Fruit fly (Drosophila melanogaster) whole organism, embryonic: ENCODE data around the gene CG5793.

ENCODE experiments used
- Aef1 ChIP-seq: fragments of 200-800 bp; sonication (Bioruptor generic); IDR thresholded peaks from 3 replicates; pipeline ENCODE4 v1.3.6; 2022; ENCODE audit warnings: missing biosample characterization, missing genetic modification characterization
- CG12391 ChIP-seq: fragments of 200-800 bp; sonication (Bioruptor generic); optimal IDR thresholded peaks from 3 replicates; lab custom pipeline; 2018; ENCODE audit warnings: missing biosample characterization, mild to moderate bottlenecking, missing genetic modification characterization, moderate library complexity
- CG12659 ChIP-seq: fragments of 200-800 bp; sonication (Bioruptor generic); optimal IDR thresholded peaks from 3 replicates; lab custom pipeline; 2017; ENCODE audit warnings: mild to moderate bottlenecking, missing biosample characterization, missing genetic modification reagents, missing genetic modification characterization
- CG12744 ChIP-seq: fragments of 200-800 bp; sonication (Bioruptor generic); optimal IDR thresholded peaks from 2 replicates; lab custom pipeline; 2016; ENCODE audit warnings: missing biosample characterization, missing genetic modification characterization
- CG14441 ChIP-seq: fragments of 200-800 bp; sonication (Bioruptor generic); IDR thresholded peaks from 2 replicates; pipeline ENCODE4 v1.3.6; 2022; ENCODE audit warnings: missing biosample characterization, missing genetic modification characterization
- CG14667 ChIP-seq: fragments of 200-800 bp; sonication (Bioruptor generic); IDR thresholded peaks from 2 replicates; pipeline ENCODE4 v1.3.6; 2022; ENCODE audit warnings: missing biosample characterization, missing genetic modification characterization
- CG14710 ChIP-seq: fragments of 200-800 bp; sonication (Bioruptor generic); optimal IDR thresholded peaks from 3 replicates; lab custom pipeline; 2019; ENCODE audit warnings: missing biosample characterization, mild to moderate bottlenecking, missing genetic modification characterization, moderate library complexity
- CG15011 ChIP-seq: fragments of 200-800 bp; sonication (Bioruptor generic); optimal IDR thresholded peaks from 3 replicates; lab custom pipeline; 2018; ENCODE audit warnings: missing biosample characterization, mild to moderate bottlenecking, missing genetic modification characterization
- CG17361 ChIP-seq: fragments of 200-800 bp; sonication (Bioruptor generic); IDR thresholded peaks from 3 replicates; pipeline ENCODE4 v1.3.6; 2022; ENCODE audit warnings: missing biosample characterization, missing genetic modification characterization
- CG17612 ChIP-seq: fragments of 200-800 bp; sonication (Bioruptor generic); IDR thresholded peaks from 2 replicates; pipeline ENCODE4 v1.3.6; 2022; ENCODE audit warnings: missing biosample characterization, missing genetic modification characterization
- CG18262 ChIP-seq: fragments of 200-800 bp; optimal IDR thresholded peaks from 3 replicates; lab custom pipeline; 2019; ENCODE audit warnings: missing biosample characterization, mild to moderate bottlenecking, missing genetic modification characterization, moderate library complexity
- CG2199 ChIP-seq: fragments of 200-800 bp; sonication (Bioruptor generic); IDR thresholded peaks from 3 replicates; pipeline ENCODE4 v1.3.6; 2022; ENCODE audit warnings: missing biosample characterization, missing genetic modification characterization
- CG2889 ChIP-seq: fragments of 200-800 bp; sonication (Bioruptor generic); IDR thresholded peaks from 3 replicates; pipeline ENCODE4 v1.3.6; 2022; ENCODE audit warnings: missing biosample characterization, missing genetic modification characterization
- CG32767 ChIP-seq: fragments of 200-800 bp; sonication (Bioruptor generic); IDR thresholded peaks from 2 replicates; pipeline ENCODE4 v1.3.6; 2022; ENCODE audit warnings: missing biosample characterization, missing genetic modification characterization
- CG34376 ChIP-seq: fragments of 200-800 bp; sonication (Bioruptor generic); optimal IDR thresholded peaks from 2 replicates; lab custom pipeline; 2018; ENCODE audit warnings: missing biosample characterization, mild to moderate bottlenecking, missing genetic modification characterization
- CG34422 ChIP-seq: fragments of 200-800 bp; sonication (Bioruptor generic); IDR thresholded peaks from 3 replicates; pipeline ENCODE4 v1.3.6; 2022; ENCODE audit warnings: missing biosample characterization, missing genetic modification characterization
- CG3838 ChIP-seq: fragments of 200-800 bp; sonication (Bioruptor generic); optimal IDR thresholded peaks from 3 replicates; lab custom pipeline; 2016; ENCODE audit warnings: missing biosample characterization, missing genetic modification characterization
- CG4424 ChIP-seq: fragments of 200-800 bp; sonication (Bioruptor generic); optimal IDR thresholded peaks from 3 replicates; lab custom pipeline; 2016; ENCODE audit warnings: missing biosample characterization, missing genetic modification characterization
- CG4820 ChIP-seq: fragments of 200-800 bp; sonication (Bioruptor generic); optimal IDR thresholded peaks from 3 replicates; lab custom pipeline; 2016; ENCODE audit warnings: missing biosample characterization, missing genetic modification characterization
- CG4854 ChIP-seq: fragments of 200-800 bp; sonication (Bioruptor generic); optimal IDR thresholded peaks from 2 replicates; lab custom pipeline; 2016; ENCODE audit warnings: missing biosample characterization, missing genetic modification characterization, inconsistent platforms
- CG6272 ChIP-seq: fragments of 200-800 bp; sonication (Bioruptor generic); IDR thresholded peaks from 2 replicates; pipeline ENCODE4 v1.3.6; 2022; ENCODE audit warnings: missing biosample characterization, missing genetic modification characterization
- CG8388 ChIP-seq: fragments of 200-800 bp; sonication (Bioruptor generic); optimal IDR thresholded peaks from 2 replicates; lab custom pipeline; 2019; ENCODE audit warnings: missing biosample characterization, mild to moderate bottlenecking, missing genetic modification characterization, moderate library complexity
- Dip3 ChIP-seq: fragments of 200-800 bp; sonication (Bioruptor generic); optimal IDR thresholded peaks from 3 replicates; lab custom pipeline; 2016; ENCODE audit warnings: missing biosample characterization, missing genetic modification characterization
- Dp ChIP-seq: fragments of 200-800 bp; sonication (Bioruptor generic); optimal IDR thresholded peaks from 2 replicates; lab custom pipeline; 2018; ENCODE audit warnings: missing biosample characterization, mild to moderate bottlenecking, missing genetic modification characterization, moderate library complexity
- Elba2 ChIP-seq: fragments of 200-800 bp; sonication (Bioruptor generic); optimal IDR thresholded peaks from 3 replicates; lab custom pipeline; 2016; ENCODE audit warnings: missing biosample characterization, missing genetic modification characterization
- Gug ChIP-seq: fragments of 200-800 bp; sonication (Bioruptor generic); IDR thresholded peaks from 4 replicates; pipeline ENCODE4 v1.3.6; 2022; ENCODE audit warnings: missing biosample characterization, missing genetic modification characterization
- Hr3 ChIP-seq: fragments of 200-800 bp; sonication (Bioruptor generic); optimal IDR thresholded peaks from 3 replicates; lab custom pipeline; 2016; ENCODE audit warnings: missing biosample characterization, missing genetic modification characterization
- Mad ChIP-seq: fragments of 200-800 bp; sonication (Bioruptor generic); optimal IDR thresholded peaks from 2 replicates; lab custom pipeline; 2016; ENCODE audit warnings: missing biosample characterization, missing genetic modification characterization
- NC2α ChIP-seq: fragments of 200-800 bp; sonication (Bioruptor generic); optimal IDR thresholded peaks from 2 replicates; lab custom pipeline; 2016; ENCODE audit warnings: missing biosample characterization, missing genetic modification characterization
- NK7.1 ChIP-seq: fragments of 200-800 bp; sonication (Bioruptor generic); optimal IDR thresholded peaks from 3 replicates; lab custom pipeline; 2016; ENCODE audit warnings: missing biosample characterization, missing genetic modification characterization
- Nf-YB ChIP-seq: fragments of 200-800 bp; sonication (Bioruptor generic); optimal IDR thresholded peaks from 3 replicates; lab custom pipeline; 2019; ENCODE audit warnings: missing biosample characterization, mild to moderate bottlenecking, missing genetic modification characterization, moderate library complexity
- NfI ChIP-seq: fragments of 200-800 bp; sonication (Bioruptor generic); optimal IDR thresholded peaks from 3 replicates; lab custom pipeline; 2018; ENCODE audit warnings: missing biosample characterization, mild to moderate bottlenecking, missing genetic modification characterization, moderate library complexity
- Ptx1 ChIP-seq: fragments of 200-800 bp; sonication (Bioruptor generic); IDR thresholded peaks from 2 replicates; pipeline ENCODE4 v1.3.6; 2022; ENCODE audit warnings: missing biosample characterization, missing genetic modification characterization
- Rfx ChIP-seq: fragments of 200-800 bp; sonication (Bioruptor generic); IDR thresholded peaks from 2 replicates; pipeline ENCODE4 v1.3.6; 2022; ENCODE audit warnings: missing biosample characterization, missing genetic modification characterization
- Sin3A ChIP-seq: fragments of >200 bp; optimal IDR thresholded peaks from 2 replicates; lab custom pipeline; 2018
- Taf1 ChIP-seq: fragments of 200-800 bp; sonication (Bioruptor generic); IDR thresholded peaks from 2 replicates; pipeline ENCODE4 v1.3.6; 2022; ENCODE audit warnings: missing biosample characterization, missing genetic modification characterization
- Usf ChIP-seq: fragments of 200-800 bp; sonication (Bioruptor generic); optimal IDR thresholded peaks from 2 replicates; lab custom pipeline; 2017; ENCODE audit warnings: missing genotype, missing biosample characterization, missing genetic modification characterization
- ap ChIP-seq: fragments of 200-800 bp; sonication (Bioruptor generic); IDR thresholded peaks from 2 replicates; pipeline ENCODE4 v1.3.6; 2022; ENCODE audit warnings: missing biosample characterization, missing genetic modification characterization
- bab2 ChIP-seq: fragments of 200-800 bp; sonication (Bioruptor generic); optimal IDR thresholded peaks from 2 replicates; lab custom pipeline; 2016; ENCODE audit warnings: missing biosample characterization, missing genetic modification characterization
- bbx ChIP-seq: fragments of 200-800 bp; sonication (Bioruptor generic); IDR thresholded peaks from 2 replicates; pipeline ENCODE4 v1.3.6; 2022; ENCODE audit warnings: missing biosample characterization, missing genetic modification characterization; ENCODE audit not compliant: partially characterized antibody
- fru ChIP-seq: fragments of >200 bp; optimal IDR thresholded peaks from 2 replicates; lab custom pipeline; 2017
- ham ChIP-seq: fragments of 200-800 bp; sonication (Bioruptor generic); IDR thresholded peaks from 2 replicates; pipeline ENCODE4 v1.3.6; 2022; ENCODE audit warnings: missing biosample characterization, missing genetic modification characterization
- hbn ChIP-seq: fragments of 200-800 bp; sonication (Bioruptor generic); IDR thresholded peaks from 2 replicates; pipeline ENCODE4 v1.3.6; 2022; ENCODE audit warnings: missing biosample characterization, missing genetic modification characterization; ENCODE audit not compliant: partially characterized antibody
- lov ChIP-seq, 2 experiments: fragments of 200-800 bp in 1 of 2; fragments of >200 bp in 1 of 2; sonication (Bioruptor generic) in 1 of 2; IDR thresholded peaks in 1 of 2; optimal IDR thresholded peaks in 1 of 2; 2 replicates in 1 of 2; 3 replicates in 1 of 2; pipeline versions ENCODE4 v1.3.6 to Lab custom; 2017 to 2022; ENCODE audit warnings: missing biosample characterization in 1 of 2, missing genetic modification characterization in 1 of 2
- sd ChIP-seq: fragments of 200-800 bp; sonication (Bioruptor generic); optimal IDR thresholded peaks from 3 replicates; lab custom pipeline; 2018; ENCODE audit warnings: missing biosample characterization, mild to moderate bottlenecking, missing genetic modification characterization, moderate library complexity
- sens ChIP-seq: fragments of 200-800 bp; sonication (Bioruptor generic); peaks from one replicate; lab custom pipeline; 2016; ENCODE audit warnings: missing biosample characterization, missing genetic modification characterization
- sisA ChIP-seq: fragments of 200-800 bp; sonication (Bioruptor generic); IDR thresholded peaks from 2 replicates; pipeline ENCODE4 v1.3.6; 2022; ENCODE audit warnings: missing biosample characterization, missing genetic modification characterization
- slbo ChIP-seq: fragments of 200-800 bp; sonication (Bioruptor generic); IDR thresholded peaks from 2 replicates; pipeline ENCODE4 v1.3.6; 2022; ENCODE audit warnings: missing biosample characterization, missing genetic modification characterization
- stwl ChIP-seq: fragments of 200-800 bp; sonication (Bioruptor generic); optimal IDR thresholded peaks from 3 replicates; lab custom pipeline; 2018; ENCODE audit warnings: missing biosample characterization, mild to moderate bottlenecking, missing genetic modification characterization, moderate library complexity
- sug ChIP-seq: fragments of 200-800 bp; optimal IDR thresholded peaks from 2 replicates; lab custom pipeline; 2019; ENCODE audit warnings: missing biosample characterization, mild to moderate bottlenecking, missing genetic modification characterization, moderate library complexity
- trem ChIP-seq: fragments of 200-800 bp; optimal IDR thresholded peaks from 3 replicates; lab custom pipeline; 2019; ENCODE audit warnings: missing biosample characterization, mild to moderate bottlenecking, missing genetic modification characterization, moderate library complexity
- z ChIP-seq: fragments of 200-800 bp; sonication (Bioruptor generic); IDR thresholded peaks from 3 replicates; pipeline ENCODE4 v1.3.6; 2022; ENCODE audit warnings: missing biosample characterization, missing genetic modification characterization
- zfh1 ChIP-seq: fragments of 200-800 bp; sonication (Bioruptor generic); IDR thresholded peaks from 3 replicates; pipeline ENCODE4 v1.3.6; 2022; ENCODE audit warnings: missing biosample characterization, missing genetic modification characterization

The CG5793 gene

dm6 chr3R:21140458-21140857 lies 13.1 kb downstream of the CG5793 start, which contains the start of gene SNF4Agamma (continued):
- peak; percentile 84 for TF ChIP-seq stwl (tag; lab: Kevin White, UChicago)
- TF ChIP-seq fru (lab: Kevin White, UChicago) = no peak
- TF ChIP-seq Dp (GFP tag; lab: Kevin White, UChicago) = peak; percentile 92
- TF ChIP-seq Usf = no peak
- TF ChIP-seq bbx (GFP tag; lab: Robert Waterston, UW) = peak; percentile 77
- TF ChIP-seq CG34422 (GFP tag; lab: Robert Waterston, UW) = 0 out of 3 replicates have a peak, but pooled peaks have one; percentile 19
- peak; percentile 43; the same call in 1 of the 2 replicates for TF ChIP-seq slbo (GFP tag; lab: Robert Waterston, UW)
- TF ChIP-seq CG32767 = no peak
- no peak for TF ChIP-seq Elba2 (GFP tag; lab: Kevin White, UChicago)
- no peak for TF ChIP-seq ham (GFP tag; lab: Robert Waterston, UW)
- peak; percentile 90 for TF ChIP-seq sens
- no peak for TF ChIP-seq zfh1 (GFP tag; lab: Robert Waterston, UW)
- TF ChIP-seq CG14441 (GFP tag; lab: Robert Waterston, UW) = no peak
- TF ChIP-seq ap = no peak
- TF ChIP-seq sd (tag; lab: Kevin White, UChicago) = peak; percentile 3
- no peak for TF ChIP-seq CG3838 (GFP tag; lab: Kevin White, UChicago)
- TF ChIP-seq CG34376 (GFP tag; lab: Kevin White, UChicago) = no peak
- no peak for TF ChIP-seq z (GFP tag; lab: Robert Waterston, UW)
- no peak for TF ChIP-seq Taf1 (GFP tag; lab: Robert Waterston, UW)
- TF ChIP-seq Nf-YB = no peak
- TF ChIP-seq Hr3 = peak; percentile 19
- no peak for TF ChIP-seq NfI (GFP tag; lab: Kevin White, UChicago)
- no peak; the same call in 3 of the 4 replicates for TF ChIP-seq Gug (GFP tag; lab: Robert Waterston, UW)
- TF ChIP-seq Mad = peak; percentile 13
- TF ChIP-seq CG12744 (GFP tag; lab: Kevin White, UChicago) = no peak
- peak; percentile 21; the same call in 1 of the 2 replicates for TF ChIP-seq sisA (GFP tag; lab: Robert Waterston, UW)
- no peak for TF ChIP-seq CG2889
- peak; percentile 19 for TF ChIP-seq CG18262
- no peak for TF ChIP-seq CG6272 (GFP tag; lab: Robert Waterston, UW)
- peak; percentile 12 for TF ChIP-seq Dip3 (GFP tag; lab: Kevin White, UChicago)
- TF ChIP-seq sug (tag; lab: Kevin White, UChicago) = peak; percentile 63
- no peak for TF ChIP-seq NC2α
- peak; percentile 63 for TF ChIP-seq trem (tag; lab: Kevin White, UChicago)
- TF ChIP-seq lov (optimal IDR thresholded peaks at IDR 0.05; lab: Kevin White, UChicago) = no peak
- TF ChIP-seq lov (GFP tag; IDR thresholded peaks at IDR 0.05; lab: Robert Waterston, UW) = no peak
- TF ChIP-seq CG14667 (GFP tag; lab: Robert Waterston, UW) = no peak
- no peak for TF ChIP-seq CG17612 (GFP tag; lab: Robert Waterston, UW)
- TF ChIP-seq Ptx1 = 0 out of 2 replicates have a peak, but pooled peaks have one; percentile 38
- peak; percentile 44 for TF ChIP-seq CG12659 (GFP tag; lab: Kevin White, UChicago)
- TF ChIP-seq CG2199 (GFP tag; lab: Robert Waterston, UW) = no peak
- TF ChIP-seq CG4820 (GFP tag; lab: Kevin White, UChicago) = no peak
- TF ChIP-seq Aef1 (GFP tag; lab: Robert Waterston, UW) = 0 out of 3 replicates have a peak, but pooled peaks have one; percentile 28
- TF ChIP-seq NK7.1 (GFP tag; lab: Kevin White, UChicago) = no peak
- peak; percentile 65 for TF ChIP-seq Rfx
- TF ChIP-seq CG14710 (tag; lab: Kevin White, UChicago) = peak; percentile 48
- peak; percentile 63 for TF ChIP-seq hbn (GFP tag; lab: Robert Waterston, UW)
- TF ChIP-seq CG8388 (GFP tag; lab: Kevin White, UChicago) = no peak
- TF ChIP-seq CG15011 (GFP tag; lab: Kevin White, UChicago) = no peak
- TF ChIP-seq CG12391 (tag; lab: Kevin White, UChicago) = peak; percentile 53
- TF ChIP-seq CG4854 (GFP tag; lab: Kevin White, UChicago) = peak; percentile 20
- peak; percentile 51; the same call in 2 of the 3 replicates for TF ChIP-seq CG17361
- TF ChIP-seq bab2 = peak; percentile 14
- peak; percentile 42 for TF ChIP-seq Sin3A (lab: Kevin White, UChicago)
- no peak for TF ChIP-seq CG4424 (GFP tag; lab: Kevin White, UChicago)
